Worm (Caenorhabditis elegans) whole organism, midembryonic: ENCODE measurements around the gene chil-14.

Experiments used
- T22C8.4 ChIP-seq: fragments of 200-800 bp; sonication (Bioruptor generic); IDR thresholded peaks from 2 replicates; pipeline ENCODE4 v1.3.6; 2022; ENCODE audit warnings: missing genetic modification characterization, missing compliant biosample characterization
- cog-1 ChIP-seq: sonication (generic microtip); optimal IDR thresholded peaks from 2 replicates; lab custom pipeline; 2016; ENCODE audit warnings: missing genetic modification characterization, missing compliant biosample characterization
- flt-1 ChIP-seq: fragments of 200-800 bp; sonication (Bioruptor generic); IDR thresholded peaks from 2 replicates; pipeline ENCODE4 v1.3.6; 2022; ENCODE audit warnings: missing genetic modification characterization, missing compliant biosample characterization
- klf-2 ChIP-seq: fragments of 200-800 bp; sonication (Bioruptor generic); conservative IDR thresholded peaks from 2 replicates; pipeline ENCODE4 v1.3.6; 2022; ENCODE audit warnings: missing genetic modification reagents, missing genetic modification characterization, missing compliant biosample characterization
- med-1 ChIP-seq: sonication (generic microtip); optimal IDR thresholded peaks from 2 replicates; lab custom pipeline; 2017; ENCODE audit warnings: missing genetic modification characterization, mild to moderate bottlenecking, missing compliant biosample characterization, antibody characterized with exemption, missing genetic modification reagents; ENCODE audit not compliant: insufficient read depth
- ref-1 ChIP-seq: fragments of 200-800 bp; sonication (Bioruptor generic); conservative IDR thresholded peaks from 2 replicates; pipeline ENCODE4 v1.3.6; 2022; ENCODE audit warnings: missing genetic modification reagents, missing genetic modification characterization, missing compliant biosample characterization
- tab-1 ChIP-seq: fragments of 200-800 bp; sonication (Bioruptor generic); IDR thresholded peaks from 2 replicates; pipeline ENCODE4 v1.3.6; 2022; ENCODE audit warnings: missing genetic modification characterization, missing compliant biosample characterization
- ztf-23 ChIP-seq: fragments of 200-800 bp; sonication (Bioruptor generic); IDR thresholded peaks from 2 replicates; pipeline ENCODE4 v1.3.6; 2022; ENCODE audit warnings: missing genetic modification reagents, missing genetic modification characterization, missing compliant biosample characterization
- ztf-29 ChIP-seq: fragments of 200-800 bp; sonication (Bioruptor generic); IDR thresholded peaks from 2 replicates; pipeline ENCODE4 v1.3.6; 2022; ENCODE audit warnings: missing genetic modification reagents, missing genetic modification characterization, missing compliant biosample characterization

Gene chil-14

ce11 chrV:1431702-1432187, 23.1 kb upstream of the chil-14 start, which contains the start of gene ges-1:
TSS of gene ges-1 (minus strand) at chrV:1432137.
- TF ChIP-seq flt-1 (no peak), klf-2 (GFP tag; lab: Robert Waterston, UW) (no peak), ztf-23 (no peak), med-1 (GFP tag; lab: Kevin White, UChicago) (no peak), tab-1 (GFP tag; lab: Robert Waterston, UW) (no peak), T22C8.4 (GFP tag; lab: Robert Waterston, UW) (no peak), ref-1 (GFP tag; lab: Robert Waterston, UW) (no peak), ztf-29 (no peak), cog-1 (tag; lab: Kevin White, UChicago) (no peak)

ce11 chrV:1432500-1433418, 22.1 kb upstream of the chil-14 start:
- TF ChIP-seq ztf-29 (no peak), ref-1 (GFP tag; lab: Robert Waterston, UW) (no peak), cog-1 (tag; lab: Kevin White, UChicago) (no peak), med-1 (GFP tag; lab: Kevin White, UChicago) (no peak), flt-1 (no peak), T22C8.4 (GFP tag; lab: Robert Waterston, UW) (no peak), tab-1 (GFP tag; lab: Robert Waterston, UW) (no peak), klf-2 (GFP tag; lab: Robert Waterston, UW) (no peak), ztf-23 (no peak)

ce11 chrV:1433419-1433765, 21.5 kb upstream of the chil-14 start:
- TF ChIP-seq klf-2 (GFP tag; lab: Robert Waterston, UW) = no peak
- no peak for TF ChIP-seq flt-1
- TF ChIP-seq cog-1 (tag; lab: Kevin White, UChicago) = no peak
- TF ChIP-seq ztf-23 = no peak
- no peak for TF ChIP-seq T22C8.4 (GFP tag; lab: Robert Waterston, UW)
- no peak for TF ChIP-seq ztf-29
- no peak for TF ChIP-seq tab-1 (GFP tag; lab: Robert Waterston, UW)
- TF ChIP-seq med-1 (GFP tag; lab: Kevin White, UChicago) = no peak
- TF ChIP-seq ref-1 (GFP tag; lab: Robert Waterston, UW) = no peak

ce11 chrV:1434398-1434797, 20.5 kb upstream of the chil-14 start:
- TF ChIP-seq T22C8.4 (GFP tag; lab: Robert Waterston, UW) (no peak), klf-2 (GFP tag; lab: Robert Waterston, UW) (no peak), ztf-29 (no peak), cog-1 (tag; lab: Kevin White, UChicago) (no peak), ref-1 (GFP tag; lab: Robert Waterston, UW) (no peak), med-1 (GFP tag; lab: Kevin White, UChicago) (no peak), tab-1 (GFP tag; lab: Robert Waterston, UW) (no peak), flt-1 (no peak), ztf-23 (no peak)

ce11 chrV:1435106-1435505, 19.8 kb upstream of the chil-14 start:
- TF ChIP-seq cog-1 (tag; lab: Kevin White, UChicago) (no peak), T22C8.4 (GFP tag; lab: Robert Waterston, UW) (no peak), ztf-23 (no peak), tab-1 (GFP tag; lab: Robert Waterston, UW) (no peak)

ce11 chrV:1438205-1438604, 16.7 kb upstream of the chil-14 start:
- TF ChIP-seq flt-1 (no peak), cog-1 (tag; lab: Kevin White, UChicago) (no peak), ztf-23 (no peak), T22C8.4 (GFP tag; lab: Robert Waterston, UW) (no peak), tab-1 (GFP tag; lab: Robert Waterston, UW) (no peak), med-1 (GFP tag; lab: Kevin White, UChicago) (no peak)

ce11 chrV:1438832-1439231, 16.0 kb upstream of the chil-14 start, which contains the start of gene R09B5.11:
TSS of gene R09B5.11 (plus strand) at chrV:1439205.
- TF ChIP-seq flt-1 (no peak), cog-1 (tag; lab: Kevin White, UChicago) (no peak), klf-2 (GFP tag; lab: Robert Waterston, UW) (no peak), med-1 (GFP tag; lab: Kevin White, UChicago) (no peak), ztf-23 (no peak), T22C8.4 (GFP tag; lab: Robert Waterston, UW) (no peak), ref-1 (GFP tag; lab: Robert Waterston, UW) (no peak), ztf-29 (no peak), tab-1 (GFP tag; lab: Robert Waterston, UW) (no peak)

ce11 chrV:1442042-1442441, 12.8 kb upstream of the chil-14 start, which contains the start of gene cnc-11:
TSS of gene cnc-11 (plus strand) at chrV:1442342.
- no peak for TF ChIP-seq tab-1 (GFP tag; lab: Robert Waterston, UW)
- TF ChIP-seq klf-2 (GFP tag; lab: Robert Waterston, UW) = no peak
- no peak for TF ChIP-seq ref-1 (GFP tag; lab: Robert Waterston, UW)
- TF ChIP-seq T22C8.4 (GFP tag; lab: Robert Waterston, UW) = no peak
- no peak for TF ChIP-seq cog-1 (tag; lab: Kevin White, UChicago)
- TF ChIP-seq ztf-23 = no peak
- no peak for TF ChIP-seq med-1 (GFP tag; lab: Kevin White, UChicago)
- no peak for TF ChIP-seq flt-1
- TF ChIP-seq ztf-29 = no peak

ce11 chrV:1444180-1444579, 10.7 kb upstream of the chil-14 start, which contains the start of gene cnc-1:
TSS of gene cnc-1 (minus strand) at chrV:1444280.
- TF ChIP-seq cog-1 (tag; lab: Kevin White, UChicago) = no peak
- TF ChIP-seq med-1 (GFP tag; lab: Kevin White, UChicago) = no peak
- no peak for TF ChIP-seq ztf-23
- TF ChIP-seq flt-1 = no peak
- TF ChIP-seq klf-2 (GFP tag; lab: Robert Waterston, UW) = no peak
- no peak for TF ChIP-seq ref-1 (GFP tag; lab: Robert Waterston, UW)
- no peak for TF ChIP-seq tab-1 (GFP tag; lab: Robert Waterston, UW)
- TF ChIP-seq T22C8.4 (GFP tag; lab: Robert Waterston, UW) = no peak
- TF ChIP-seq ztf-29 = no peak
